Fruit fly (Drosophila melanogaster): ENCODE measurements around the gene CG14042.

- TF ChIP-seq CG8159 (tag; optimal IDR thresholded peaks at IDR 0.05) (no peak), CG34367 (tag; optimal IDR thresholded peaks at IDR 0.05) (no peak), CG10348 (GFP tag; IDR thresholded peaks at IDR 0.05) (no peak), Snoo (tag; optimal IDR thresholded peaks at IDR 0.05) (no peak), EcR (GFP tag; optimal IDR thresholded peaks at IDR 0.05) (no peak), fd96Ca (GFP tag; IDR thresholded peaks at IDR 0.05) (no peak), D1 (tag; optimal IDR thresholded peaks at IDR 0.05) (no peak), CG15710 (tag; optimal IDR thresholded peaks at IDR 0.05) (no peak), Ets98B (GFP tag; IDR thresholded peaks at IDR 0.05) (no peak), CG32121 (GFP tag; IDR thresholded peaks at IDR 0.05) (no peak)
Measured at dm6 chr2L:5029049-5029808, 8.3 kb upstream of the CG14042 start, which contains the start of gene Col4a1.

Data from whole organism, pupa.